Fruit fly (Drosophila melanogaster): ENCODE data around the gene CG13895.

Gene CG13895

dm6 chr3L:680258-680657, 27.7 kb downstream of the CG13895 start, which contains the start of gene CG17129 (continued):
- TF ChIP-seq toy (GFP tag; IDR thresholded peaks at IDR 0.05) = no peak
- peak; percentile 84 for TF ChIP-seq stc (GFP tag; IDR thresholded peaks at IDR 0.05)
- TF ChIP-seq CG17385 (GFP tag; optimal IDR thresholded peaks at IDR 0.05) = peak; percentile 58
- peak; percentile 89 for TF ChIP-seq CG7963 (GFP tag; IDR thresholded peaks at IDR 0.05; ENCODE audit: partially characterized antibody)
- 0 out of 3 replicates have a peak, but pooled peaks have one; percentile 41 for TF ChIP-seq CG7357 (GFP tag; IDR thresholded peaks at IDR 0.05)
- no peak for TF ChIP-seq hkb (optimal IDR thresholded peaks at IDR 0.05)
- TF ChIP-seq hkb (GFP tag; IDR thresholded peaks at IDR 0.05) = peak; percentile 77
- peak; percentile 28 for TF ChIP-seq Fer2 (tag; optimal IDR thresholded peaks at IDR 0.05)
- no peak for TF ChIP-seq CG8281 (tag; optimal IDR thresholded peaks at IDR 0.05)
- peak; percentile 90 for TF ChIP-seq CG7928 (GFP tag; optimal IDR thresholded peaks at IDR 0.05)
- TF ChIP-seq crp (GFP tag; optimal IDR thresholded peaks at IDR 0.05) = peak in 1 of 2 experiments; percentile 41
- TF ChIP-seq Adf1 (GFP tag; IDR thresholded peaks at IDR 0.05) = no peak
- TF ChIP-seq knrl (GFP tag; IDR thresholded peaks at IDR 0.05; ENCODE audit: partially characterized antibody) = peak; percentile 98
- TF ChIP-seq CG12942 (GFP tag; optimal IDR thresholded peaks at IDR 0.05) = peak; percentile 49
- TF ChIP-seq CG15601 (tag; optimal IDR thresholded peaks at IDR 0.05) = peak; percentile 82
- peak; percentile 83 for TF ChIP-seq CHES-1-like (GFP tag; optimal IDR thresholded peaks at IDR 0.05)
- TF ChIP-seq salm (tag; optimal IDR thresholded peaks at IDR 0.05) = peak; percentile 7
- TF ChIP-seq CG34376 (GFP tag; optimal IDR thresholded peaks at IDR 0.05) = peak; percentile 43
- TF ChIP-seq MTF-1 (GFP tag; optimal IDR thresholded peaks at IDR 0.05; ENCODE audit: borderline replicate concordance) = no peak
- peak; percentile 55 for TF ChIP-seq twi (tag; optimal IDR thresholded peaks at IDR 0.05)
- TF ChIP-seq oc (tag; optimal IDR thresholded peaks at IDR 0.05) = peak; percentile 28
- peak; percentile 65 for TF ChIP-seq CG7839 (tag; optimal IDR thresholded peaks at IDR 0.05)
- no peak for TF ChIP-seq tll (GFP tag; optimal IDR thresholded peaks at IDR 0.05)
- TF ChIP-seq CG3407 (GFP tag; optimal IDR thresholded peaks at IDR 0.05) = peak; percentile 37
- peak; percentile 76 for TF ChIP-seq HLH54F (GFP tag; optimal IDR thresholded peaks at IDR 0.05)
- TF ChIP-seq fu2 (GFP tag; optimal IDR thresholded peaks at IDR 0.05) = peak; percentile 75
- no peak for TF ChIP-seq ham (GFP tag; IDR thresholded peaks at IDR 0.05)
- TF ChIP-seq CG8089 (GFP tag; optimal IDR thresholded peaks at IDR 0.05) = peak; percentile 75
- peak; percentile 83 for TF ChIP-seq gem (tag; optimal IDR thresholded peaks at IDR 0.05)
- TF ChIP-seq Sry-δ (GFP tag; optimal IDR thresholded peaks at IDR 0.05) = peak; percentile 96
- TF ChIP-seq CG12769 (tag; optimal IDR thresholded peaks at IDR 0.05) = peak; percentile 83
- TF ChIP-seq cwo (GFP tag; optimal IDR thresholded peaks at IDR 0.05) = peak; percentile 20
- peak; percentile 25 for TF ChIP-seq gfzf (GFP tag; optimal IDR thresholded peaks at IDR 0.05)
- TF ChIP-seq chif (GFP tag; optimal IDR thresholded peaks at IDR 0.05) = peak; percentile 64 to 81
- peak; percentile 91 for TF ChIP-seq BEAF-32 (GFP tag; optimal IDR thresholded peaks at IDR 0.05)
- peak; percentile 56 for TF ChIP-seq CG10209 (GFP tag; optimal IDR thresholded peaks at IDR 0.05)
- TF ChIP-seq CG12659 (GFP tag; optimal IDR thresholded peaks at IDR 0.05) = peak; percentile 80
- peak; percentile 83 for TF ChIP-seq lilli (GFP tag; optimal IDR thresholded peaks at IDR 0.05)
- TF ChIP-seq Lpt (GFP tag; optimal IDR thresholded peaks at IDR 0.05) = no peak
- no peak for TF ChIP-seq pfk (GFP tag; optimal IDR thresholded peaks at IDR 0.05)
- TF ChIP-seq lmd (GFP tag; IDR thresholded peaks at IDR 0.05) = peak; percentile 73
- peak; percentile 46 for TF ChIP-seq pb (GFP tag; optimal IDR thresholded peaks at IDR 0.05)
- TF ChIP-seq Bgb (GFP tag; IDR thresholded peaks at IDR 0.05; ENCODE audit: partially characterized antibody) = peak; percentile 95
- TF ChIP-seq nau (GFP tag; optimal IDR thresholded peaks at IDR 0.05) = no peak
- TF ChIP-seq CG1529 (GFP tag; optimal IDR thresholded peaks at IDR 0.05) = peak; percentile 32
- peak; percentile 38 for TF ChIP-seq vfl (GFP tag; optimal IDR thresholded peaks at IDR 0.05)
- TF ChIP-seq ro (GFP tag; IDR thresholded peaks at IDR 0.05) = no peak
- peak; percentile 32 for TF ChIP-seq Jarid2 (GFP tag; optimal IDR thresholded peaks at IDR 0.05)
- TF ChIP-seq fd102C (GFP tag; optimal IDR thresholded peaks at IDR 0.05) = no peak
- TF ChIP-seq phol (tag; optimal IDR thresholded peaks at IDR 0.05) = peak; percentile 83

All from whole organism, embryonic.